Fruit fly (Drosophila melanogaster): ENCODE data around the gene CG7333.
A peak's percentile ranks its signal among the peaks of the same experiment; 100 is the strongest.

DNA sequence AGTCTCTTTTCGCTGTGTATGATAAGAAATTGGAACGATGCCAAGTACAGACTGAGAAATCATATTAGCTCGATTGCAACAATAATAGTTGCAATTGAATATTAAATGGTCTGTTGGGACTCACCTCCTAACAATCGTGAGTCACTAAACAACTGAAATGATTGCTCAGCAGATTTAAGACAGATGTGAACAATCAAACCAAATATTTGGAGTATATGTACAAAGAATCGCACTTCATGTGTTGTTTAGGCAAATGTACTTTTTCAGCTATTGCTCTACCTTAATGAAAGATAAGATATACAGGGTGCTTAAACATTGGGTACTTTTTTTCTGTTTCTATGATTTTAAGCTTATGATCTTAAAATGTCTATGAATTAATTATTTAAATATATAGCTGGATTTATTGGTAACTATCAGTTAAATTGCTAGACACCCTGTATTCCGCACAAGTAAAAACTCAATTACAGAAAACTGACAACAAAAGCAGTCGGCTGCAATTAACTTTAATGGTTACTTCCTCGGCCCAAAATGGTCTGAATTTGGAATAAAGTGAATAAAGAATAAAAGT, 41.1 kb downstream of the CG7333 start:
- TF ChIP-seq tj (GFP tag; optimal IDR thresholded peaks at IDR 0.05) (peak; percentile 54), ovo (GFP tag; optimal IDR thresholded peaks at IDR 0.05) (no peak), Hr96 (GFP tag; optimal IDR thresholded peaks at IDR 0.05) (peak; percentile 40), CG33017 (tag; optimal IDR thresholded peaks at IDR 0.05) (peak; percentile 96), Mnt (GFP tag; optimal IDR thresholded peaks at IDR 0.05) (peak; percentile 9), CG7101 (tag; optimal IDR thresholded peaks at IDR 0.05) (peak; percentile 95), CG12768 (GFP tag; optimal IDR thresholded peaks at IDR 0.05) (peak; percentile 90)
